Fruit fly (Drosophila melanogaster) whole organism, embryonic: ENCODE data around the gene Sf3b2.
A peak's percentile ranks its signal among the peaks of the same experiment; 100 is the strongest.

Experiments
- Awh ChIP-seq: fragments of 200-800 bp; sonication (Bioruptor generic); IDR thresholded peaks from 2 replicates; pipeline ENCODE4, ENCODE4 v1.3.6; 2022; ENCODE audit warnings: missing biosample characterization, missing genetic modification characterization
- BEAF-32 ChIP-seq: fragments of 200-800 bp; sonication (Bioruptor generic); optimal IDR thresholded peaks from 3 replicates; lab custom pipeline; 2017; ENCODE audit warnings: missing biosample characterization, missing genetic modification characterization, mild to moderate bottlenecking, moderate library complexity, missing genetic modification reagents
- Bgb ChIP-seq: fragments of 200-800 bp; sonication (Bioruptor generic); IDR thresholded peaks from 2 replicates; pipeline ENCODE4 v1.3.6; 2022; ENCODE audit warnings: missing biosample characterization, missing genetic modification characterization; ENCODE audit not compliant: partially characterized antibody
- CG12659 ChIP-seq: fragments of 200-800 bp; sonication (Bioruptor generic); optimal IDR thresholded peaks from 3 replicates; lab custom pipeline; 2017; ENCODE audit warnings: mild to moderate bottlenecking, missing biosample characterization, missing genetic modification reagents, missing genetic modification characterization
- CG14710 ChIP-seq: fragments of 200-800 bp; sonication (Bioruptor generic); optimal IDR thresholded peaks from 3 replicates; lab custom pipeline; 2019; ENCODE audit warnings: missing biosample characterization, mild to moderate bottlenecking, missing genetic modification characterization, moderate library complexity
- CG15514 ChIP-seq: fragments of 200-800 bp; sonication (Bioruptor generic); optimal IDR thresholded peaks from 3 replicates; lab custom pipeline; 2017; ENCODE audit warnings: missing biosample characterization, missing genetic modification characterization, mild to moderate bottlenecking, moderate library complexity, missing genetic modification reagents
- CG1603 ChIP-seq: fragments of 200-800 bp; sonication (Bioruptor generic); optimal IDR thresholded peaks from 2 replicates; lab custom pipeline; 2019; ENCODE audit warnings: missing biosample characterization, mild to moderate bottlenecking, missing genetic modification characterization, moderate library complexity
- CG16813 ChIP-seq: fragments of 200-800 bp; sonication (Bioruptor generic); IDR thresholded peaks from 3 replicates; pipeline ENCODE4 v1.3.6; 2022; ENCODE audit warnings: missing biosample characterization, missing genetic modification characterization; ENCODE audit not compliant: partially characterized antibody
- CG2116 ChIP-seq: fragments of 200-800 bp; sonication (Bioruptor generic); optimal IDR thresholded peaks from 3 replicates; lab custom pipeline; 2018; ENCODE audit warnings: missing biosample characterization, mild to moderate bottlenecking, missing genetic modification characterization
- CG2120 ChIP-seq: fragments of 200-800 bp; sonication (Bioruptor generic); optimal IDR thresholded peaks from 3 replicates; lab custom pipeline; 2016; ENCODE audit warnings: missing biosample characterization, missing genetic modification characterization
- CG2129 ChIP-seq: fragments of 200-800 bp; sonication (Bioruptor generic); IDR thresholded peaks from 2 replicates; pipeline ENCODE4 v1.3.6; 2022; ENCODE audit warnings: missing biosample characterization, missing genetic modification characterization; ENCODE audit not compliant: partially characterized antibody
- CG30020 ChIP-seq: fragments of 200-800 bp; optimal IDR thresholded peaks from 2 replicates; lab custom pipeline; 2019; ENCODE audit warnings: missing biosample characterization, mild to moderate bottlenecking, missing genetic modification characterization, moderate library complexity
- CG30403 ChIP-seq: fragments of 200-800 bp; sonication (Bioruptor generic); optimal IDR thresholded peaks from 3 replicates; lab custom pipeline; 2016; ENCODE audit warnings: missing biosample characterization, missing genetic modification characterization
- CG33213 ChIP-seq: fragments of 200-800 bp; sonication (Bioruptor generic); optimal IDR thresholded peaks from 3 replicates; lab custom pipeline; 2016; ENCODE audit warnings: missing biosample characterization, missing genetic modification characterization
- CG34422 ChIP-seq: fragments of 200-800 bp; sonication (Bioruptor generic); IDR thresholded peaks from 3 replicates; pipeline ENCODE4 v1.3.6; 2022; ENCODE audit warnings: missing biosample characterization, missing genetic modification characterization
- CG42726 ChIP-seq: fragments of 200-800 bp; sonication (Bioruptor generic); IDR thresholded peaks from 2 replicates; pipeline ENCODE4 v1.3.6; 2022; ENCODE audit warnings: missing biosample characterization, missing genetic modification characterization; ENCODE audit not compliant: partially characterized antibody
- CG9797 ChIP-seq: fragments of 200-800 bp; sonication (Bioruptor generic); optimal IDR thresholded peaks from 3 replicates; lab custom pipeline; 2018; ENCODE audit warnings: missing biosample characterization, mild to moderate bottlenecking, missing genetic modification characterization
- CG9932 ChIP-seq: fragments of 200-800 bp; sonication (Bioruptor generic); IDR thresholded peaks from 2 replicates; pipeline ENCODE4 v1.3.6; 2022; ENCODE audit warnings: missing biosample characterization, missing genetic modification characterization
- CHES-1-like ChIP-seq: fragments of 200-800 bp; sonication (Bioruptor generic); optimal IDR thresholded peaks from 2 replicates; lab custom pipeline; 2016; ENCODE audit warnings: missing biosample characterization, missing genetic modification characterization
- Chrac-16 ChIP-seq: fragments of 200-800 bp; sonication (Bioruptor generic); optimal IDR thresholded peaks from 3 replicates; lab custom pipeline; 2016; ENCODE audit warnings: missing biosample characterization, missing genetic modification characterization
- CkIIα-i1 ChIP-seq: fragments of 200-800 bp; sonication (Bioruptor generic); IDR thresholded peaks from 2 replicates; pipeline ENCODE4 v1.3.6; 2022; ENCODE audit warnings: missing biosample characterization, missing genetic modification characterization
- Dref ChIP-seq: fragments of 200-800 bp; sonication (Bioruptor generic); IDR thresholded peaks from 2 replicates; pipeline ENCODE4 v1.3.6; 2022; ENCODE audit warnings: missing biosample characterization, missing genetic modification characterization
- E2f2 ChIP-seq: fragments of 200-800 bp; sonication (Bioruptor generic); IDR thresholded peaks from 2 replicates; pipeline ENCODE4 v1.3.6; 2022; ENCODE audit warnings: missing biosample characterization, missing genetic modification characterization
- Ets65A ChIP-seq: fragments of 200-800 bp; sonication (Bioruptor generic); peaks from one replicate; lab custom pipeline; 2016; ENCODE audit warnings: missing biosample characterization, missing genetic modification characterization
- Ets97D ChIP-seq: fragments of 200-800 bp; sonication (Bioruptor generic); optimal IDR thresholded peaks from 3 replicates; lab custom pipeline; 2016; ENCODE audit warnings: missing biosample characterization, missing genetic modification characterization
- HmgZ ChIP-seq: fragments of 200-800 bp; sonication (Bioruptor generic); optimal IDR thresholded peaks from 2 replicates; lab custom pipeline; 2018; ENCODE audit warnings: missing biosample characterization, mild to moderate bottlenecking, missing genetic modification characterization
- Jarid2 ChIP-seq: fragments of 200-800 bp; sonication (Bioruptor generic); optimal IDR thresholded peaks from 3 replicates; lab custom pipeline; 2017; ENCODE audit warnings: mild to moderate bottlenecking, missing biosample characterization, missing genetic modification reagents, missing genetic modification characterization
- Max ChIP-seq: fragments of 200-800 bp; sonication (Bioruptor generic); optimal IDR thresholded peaks from 2 replicates; lab custom pipeline; 2016; ENCODE audit warnings: missing biosample characterization, mild to moderate bottlenecking, missing genetic modification characterization
- Med ChIP-seq: fragments of 200-800 bp; sonication (Bioruptor generic); peaks from one replicate; lab custom pipeline; 2016; ENCODE audit warnings: missing biosample characterization, missing genetic modification characterization, mild to moderate bottlenecking, inconsistent platforms, moderate library complexity
- Myb ChIP-seq: fragments of 200-800 bp; sonication (Bioruptor generic); optimal IDR thresholded peaks from 2 replicates; lab custom pipeline; 2016; ENCODE audit warnings: missing biosample characterization, missing genetic modification characterization
- Oli ChIP-seq: fragments of 200-800 bp; sonication (Bioruptor generic); optimal IDR thresholded peaks from 2 replicates; lab custom pipeline; 2018; ENCODE audit warnings: missing biosample characterization, mild to moderate bottlenecking, missing genetic modification characterization, moderate library complexity
- Side ChIP-seq: fragments of 200-800 bp; sonication (Bioruptor generic); optimal IDR thresholded peaks from 2 replicates; lab custom pipeline; 2016; ENCODE audit warnings: missing biosample characterization, missing genetic modification characterization
- Sin3A ChIP-seq: fragments of >200 bp; optimal IDR thresholded peaks from 2 replicates; lab custom pipeline; 2018
- Sry-δ ChIP-seq: fragments of 200-800 bp; sonication (Bioruptor generic); optimal IDR thresholded peaks from 2 replicates; lab custom pipeline; 2016; ENCODE audit warnings: missing biosample characterization, missing genetic modification characterization
- Usf ChIP-seq: fragments of 200-800 bp; sonication (Bioruptor generic); optimal IDR thresholded peaks from 2 replicates; lab custom pipeline; 2017; ENCODE audit warnings: missing genotype, missing biosample characterization, missing genetic modification characterization
- YL-1 ChIP-seq: fragments of 200-800 bp; sonication (Bioruptor generic); optimal IDR thresholded peaks from 3 replicates; lab custom pipeline; 2017; ENCODE audit warnings: missing biosample characterization, mild to moderate bottlenecking, missing genetic modification characterization
- amos ChIP-seq: fragments of 200-800 bp; sonication (Bioruptor generic); IDR thresholded peaks from 2 replicates; pipeline ENCODE4 v1.3.6; 2022; ENCODE audit warnings: missing biosample characterization, missing genetic modification characterization; ENCODE audit not compliant: partially characterized antibody
- bbx ChIP-seq: fragments of 200-800 bp; sonication (Bioruptor generic); IDR thresholded peaks from 2 replicates; pipeline ENCODE4 v1.3.6; 2022; ENCODE audit warnings: missing biosample characterization, missing genetic modification characterization; ENCODE audit not compliant: partially characterized antibody
- cas ChIP-seq: fragments of 200-800 bp; sonication (Bioruptor generic); IDR thresholded peaks from 2 replicates; pipeline ENCODE4 v1.3.6; 2022; ENCODE audit warnings: missing biosample characterization, missing genetic modification characterization
- chif ChIP-seq, 2 experiments: fragments of 200-800 bp; sonication (Bioruptor generic); optimal IDR thresholded peaks; 3 replicates each; lab custom pipeline; 2016; ENCODE audit warnings: missing biosample characterization in 2 of 2, missing genetic modification characterization in 2 of 2
- gro ChIP-seq: fragments of 200-800 bp; sonication (Bioruptor generic); optimal IDR thresholded peaks from 2 replicates; lab custom pipeline; 2016; ENCODE audit warnings: missing biosample characterization, missing genetic modification characterization
- jing ChIP-seq: fragments of 200-800 bp; sonication (Bioruptor generic); optimal IDR thresholded peaks from 2 replicates; lab custom pipeline; 2018; ENCODE audit warnings: missing biosample characterization, mild to moderate bottlenecking, missing genetic modification characterization
- lilli ChIP-seq: fragments of 200-800 bp; sonication (Bioruptor generic); optimal IDR thresholded peaks from 3 replicates; lab custom pipeline; 2016; ENCODE audit warnings: missing biosample characterization, missing genetic modification characterization
- mam ChIP-seq: fragments of 200-800 bp; sonication (Bioruptor generic); optimal IDR thresholded peaks from 3 replicates; lab custom pipeline; 2016; ENCODE audit warnings: missing biosample characterization, missing genetic modification characterization
- nmo ChIP-seq: fragments of 200-800 bp; sonication (Bioruptor generic); optimal IDR thresholded peaks from 2 replicates; lab custom pipeline; 2018; ENCODE audit warnings: missing biosample characterization, mild to moderate bottlenecking, missing genetic modification characterization, moderate library complexity
- run ChIP-seq: fragments of 200-800 bp; sonication (Bioruptor generic); optimal IDR thresholded peaks from 3 replicates; lab custom pipeline; 2018; ENCODE audit warnings: missing biosample characterization, mild to moderate bottlenecking, missing genetic modification characterization
- sens ChIP-seq: fragments of 200-800 bp; sonication (Bioruptor generic); peaks from one replicate; lab custom pipeline; 2016; ENCODE audit warnings: missing biosample characterization, missing genetic modification characterization
- sob ChIP-seq: fragments of 200-800 bp; sonication (Bioruptor generic); IDR thresholded peaks from 2 replicates; pipeline ENCODE4 v1.3.6; 2022; ENCODE audit warnings: missing biosample characterization, missing genetic modification characterization
- trem ChIP-seq: fragments of 200-800 bp; optimal IDR thresholded peaks from 3 replicates; lab custom pipeline; 2019; ENCODE audit warnings: missing biosample characterization, mild to moderate bottlenecking, missing genetic modification characterization, moderate library complexity
- vnd ChIP-seq: fragments of 200-800 bp; sonication (Bioruptor generic); IDR thresholded peaks from 3 replicates; pipeline ENCODE4 v1.3.6; 2022; ENCODE audit warnings: missing biosample characterization, missing genetic modification characterization; ENCODE audit not compliant: partially characterized antibody
- vvl ChIP-seq: fragments of 200-800 bp; sonication (Bioruptor generic); IDR thresholded peaks from 2 replicates; pipeline ENCODE4 v1.3.6; 2022; ENCODE audit warnings: missing biosample characterization, missing genetic modification characterization

The Sf3b2 gene

dm6 chr2L:3029012-3029411, at the start of gene Sf3b2, which contains the start of gene CG17219:
Gene Sf3b2, minus strand, starts transcription at chr2L:3029168.
Gene CG17219, plus strand, starts transcription at chr2L:3029253.
- no peak for TF ChIP-seq cas (GFP tag; lab: Robert Waterston, UW)
- TF ChIP-seq CG33213 = peak; percentile 4
- TF ChIP-seq CG2129 (GFP tag; lab: Robert Waterston, UW) = peak; percentile 29; the same call in 1 of the 2 replicates
- TF ChIP-seq run = peak; percentile 74
- peak; percentile 62 for TF ChIP-seq Max (GFP tag; lab: Kevin White, UChicago)
- TF ChIP-seq YL-1 (GFP tag; lab: Kevin White, UChicago) = peak; percentile 77
- peak; percentile 69 for TF ChIP-seq CG1603 (tag; lab: Kevin White, UChicago)
- TF ChIP-seq CG30403 = no peak
- TF ChIP-seq BEAF-32 (GFP tag; lab: Kevin White, UChicago) = peak; percentile 85
- TF ChIP-seq gro = peak; percentile 24
- no peak for TF ChIP-seq CkIIα-i1 (GFP tag; lab: Robert Waterston, UW)
- TF ChIP-seq amos (GFP tag; lab: Robert Waterston, UW) = peak; percentile 82
- TF ChIP-seq bbx (GFP tag; lab: Robert Waterston, UW) = peak; percentile 73
- peak; percentile 90 for TF ChIP-seq Med (GFP tag; lab: Kevin White, UChicago)
- TF ChIP-seq mam (GFP tag; lab: Kevin White, UChicago) = peak; percentile 39
- TF ChIP-seq Ets97D (GFP tag; lab: Kevin White, UChicago) = peak; percentile 9
- TF ChIP-seq CG12659 (GFP tag; lab: Kevin White, UChicago) = peak; percentile 62
- peak; percentile 49 for TF ChIP-seq CG2120 (GFP tag; lab: Kevin White, UChicago)
- TF ChIP-seq Oli (tag; lab: Kevin White, UChicago) = no peak
- TF ChIP-seq CG9932 = peak; percentile 49; the same call in 1 of the 2 replicates
- peak; percentile 78 for TF ChIP-seq Myb (GFP tag; lab: Kevin White, UChicago)
- TF ChIP-seq vnd (GFP tag; lab: Robert Waterston, UW) = peak; percentile 52; the same call in 2 of the 3 replicates
- TF ChIP-seq Awh (GFP tag; lab: Robert Waterston, UW) = no peak
- peak; percentile 16; the same call in 1 of the 3 replicates for TF ChIP-seq CG34422 (GFP tag; lab: Robert Waterston, UW)
- TF ChIP-seq CG42726 (GFP tag; lab: Robert Waterston, UW) = peak; percentile 36; the same call in 1 of the 2 replicates
- peak; percentile 52 for TF ChIP-seq vvl (GFP tag; lab: Robert Waterston, UW)
- peak; percentile 68 for TF ChIP-seq E2f2
- peak; percentile 74 for TF ChIP-seq CG16813 (GFP tag; lab: Robert Waterston, UW)
- TF ChIP-seq lilli (GFP tag; lab: Kevin White, UChicago) = no peak
- TF ChIP-seq CG30020 (tag; lab: Kevin White, UChicago) = peak; percentile 55
- TF ChIP-seq Sin3A = peak; percentile 11
- TF ChIP-seq sob (GFP tag; lab: Robert Waterston, UW) = peak; percentile 25; the same call in 1 of the 2 replicates
- no peak for TF ChIP-seq Usf (GFP tag; lab: Kevin White, UChicago)
- peak; percentile 40 for TF ChIP-seq nmo
- peak; percentile 1 for TF ChIP-seq CG15514 (GFP tag; lab: Kevin White, UChicago)
- peak; percentile 10 for TF ChIP-seq CG9797 (GFP tag; lab: Kevin White, UChicago)
- TF ChIP-seq Chrac-16 (GFP tag; lab: Kevin White, UChicago) = no peak
- TF ChIP-seq Sry-δ (GFP tag; lab: Kevin White, UChicago) = peak; percentile 91
- peak; percentile 18 for TF ChIP-seq sens
- peak; percentile 56 for TF ChIP-seq CG2116 (GFP tag; lab: Kevin White, UChicago)
- TF ChIP-seq Ets65A (GFP tag; lab: Kevin White, UChicago) = peak; percentile 86
- peak; percentile 72 for TF ChIP-seq Bgb
- peak; percentile 96 for TF ChIP-seq trem (tag; lab: Kevin White, UChicago)
- TF ChIP-seq jing (GFP tag; lab: Kevin White, UChicago) = no peak
- peak; percentile 60 for TF ChIP-seq HmgZ
- TF ChIP-seq CHES-1-like (GFP tag; lab: Kevin White, UChicago) = peak; percentile 23
- no peak for TF ChIP-seq Jarid2 (GFP tag; lab: Kevin White, UChicago)
- peak; percentile 18 for TF ChIP-seq Side
- peak; percentile 90 for TF ChIP-seq Dref (GFP tag; lab: Robert Waterston, UW)
- TF ChIP-seq chif (GFP tag; optimal IDR thresholded peaks at IDR 0.05; lab: Kevin White, UChicago) = no peak
- TF ChIP-seq CG14710 (tag; lab: Kevin White, UChicago) = peak; percentile 45
